Fruit fly (Drosophila melanogaster) Kc167 (cell line): ENCODE measurements around the gene CG10336.

ENCODE experiments used
- h ChIP-seq: fragments of >200 bp; optimal IDR thresholded peaks from 3 replicates; lab custom pipeline; 2018; ENCODE audit warnings: missing external identifiers
- insv ChIP-seq: fragments of >200 bp; optimal IDR thresholded peaks from 3 replicates; lab custom pipeline; 2018; ENCODE audit warnings: missing external identifiers

DNA sequence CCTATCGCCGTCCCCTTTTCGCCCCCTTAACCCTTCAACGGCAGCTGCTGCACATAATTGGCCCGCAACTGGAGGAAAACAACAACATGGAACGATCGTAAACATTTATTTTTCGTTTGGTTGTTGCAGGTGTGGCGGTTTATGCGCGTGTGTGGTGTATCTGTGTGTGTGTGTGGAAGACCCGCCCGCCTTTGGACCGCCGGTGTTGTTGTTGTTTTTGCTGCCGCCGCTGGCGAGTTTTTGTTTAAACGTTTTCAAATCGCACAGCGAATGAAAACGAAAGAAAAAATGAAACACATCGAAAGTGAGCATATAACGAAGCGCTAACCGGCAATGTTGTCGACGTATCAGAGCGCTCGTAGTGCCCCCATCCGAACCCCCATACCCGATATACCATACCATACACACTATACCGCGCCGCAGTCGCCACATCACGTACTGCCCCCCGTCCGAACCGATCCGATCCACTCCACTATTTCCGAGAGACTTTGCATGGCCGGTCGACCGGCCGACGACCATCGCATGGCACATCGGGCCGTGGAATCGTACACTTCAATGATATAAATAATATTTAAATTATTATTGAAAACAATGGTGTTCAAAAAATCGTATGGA is 46.3 kb downstream of the CG10336 start:
- TF ChIP-seq h (lab: Kevin White, UChicago) (no peak), insv (lab: Kevin White, UChicago) (no peak)
